Worm (Caenorhabditis elegans) whole organism, L3 larva: ENCODE results near the gene cpt-1.

ENCODE experiments used
- R02D3.7 ChIP-seq: fragments of 150-350 bp; optimal IDR thresholded peaks from 2 replicates; lab custom pipeline; 2014; ENCODE audit warnings: missing biosample characterization, missing genetic modification characterization
- ZK546.5 ChIP-seq: sonication (generic microtip); optimal IDR thresholded peaks from 2 replicates; lab custom pipeline; 2017; ENCODE audit warnings: missing biosample characterization, missing genetic modification characterization
- ceh-28 ChIP-seq: fragments of 150-350 bp; optimal IDR thresholded peaks from 2 replicates; lab custom pipeline; 2014; ENCODE audit warnings: missing biosample characterization, missing genetic modification reagents, missing genetic modification characterization
- ceh-82 ChIP-seq: fragments of 150-350 bp; optimal IDR thresholded peaks from 2 replicates; lab custom pipeline; 2014; ENCODE audit warnings: missing biosample characterization, missing genetic modification characterization
- ceh-9 ChIP-seq: sonication (generic microtip); optimal IDR thresholded peaks from 2 replicates; lab custom pipeline; 2018; ENCODE audit warnings: missing biosample characterization, missing genetic modification characterization
- egl-27 ChIP-seq: sonication (generic microtip); optimal IDR thresholded peaks from 4 replicates; lab custom pipeline; 2017; ENCODE audit warnings: missing biosample characterization, missing genetic modification reagents, missing genetic modification characterization
- elt-3 ChIP-seq, 3 experiments: fragments of 150-350 bp in 1 of 3; sonication (generic microtip) in 2 of 3; optimal IDR thresholded peaks; 2 replicates in 2 of 3; 4 replicates in 1 of 3; lab custom pipeline; 2014 to 2017; ENCODE audit warnings: missing biosample characterization in 3 of 3, missing genetic modification characterization in 3 of 3
- fkh-10 ChIP-seq: sonication (generic microtip); optimal IDR thresholded peaks from 2 replicates; lab custom pipeline; 2017; ENCODE audit warnings: missing biosample characterization, missing genetic modification reagents, missing genetic modification characterization
- nhr-23 ChIP-seq: fragments of 150-350 bp; optimal IDR thresholded peaks from 2 replicates; lab custom pipeline; 2014; ENCODE audit warnings: missing biosample characterization, missing genetic modification reagents, missing genetic modification characterization
- pqm-1 ChIP-seq: fragments of 150-350 bp; optimal IDR thresholded peaks from 2 replicates; lab custom pipeline; 2017; ENCODE audit warnings: missing biosample characterization, missing genetic modification characterization, inconsistent platforms
- skn-1 ChIP-seq: fragments of 150-350 bp; optimal IDR thresholded peaks from 2 replicates; lab custom pipeline; 2014; ENCODE audit warnings: missing biosample characterization, missing genetic modification characterization
- unc-62 ChIP-seq: fragments of 150-350 bp; sonication (generic microtip); optimal IDR thresholded peaks from 4 replicates; lab custom pipeline; 2014; ENCODE audit warnings: missing biosample characterization, missing genetic modification reagents, missing genetic modification characterization
- zag-1 ChIP-seq: fragments of 150-350 bp; optimal IDR thresholded peaks from 2 replicates; lab custom pipeline; 2014; ENCODE audit warnings: missing biosample characterization, missing genetic modification characterization
- ztf-4 ChIP-seq: fragments of 150-350 bp; optimal IDR thresholded peaks from 2 replicates; lab custom pipeline; 2014; ENCODE audit warnings: missing biosample characterization, missing genetic modification characterization

DNA sequence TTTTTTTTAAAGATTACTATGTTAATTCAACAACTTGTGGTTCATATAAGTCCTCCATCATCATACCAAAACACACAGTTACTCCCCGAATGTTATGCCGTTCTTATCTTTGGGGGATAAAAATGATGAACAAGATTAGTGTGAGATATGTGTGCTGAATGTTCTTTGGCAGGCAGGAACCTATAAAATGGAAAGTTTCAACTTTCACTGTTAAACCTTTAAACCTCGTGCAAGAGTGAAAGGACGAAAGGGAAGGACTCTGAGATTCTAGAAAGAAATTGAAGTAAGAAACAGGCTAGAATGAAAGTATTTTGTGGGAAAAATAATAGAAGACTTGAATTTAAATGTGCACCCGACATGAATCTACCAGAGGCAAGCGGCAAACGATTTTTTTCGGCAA is 23.7 kb upstream of the cpt-1 start:
- TF ChIP-seq egl-27 (no peak), elt-3 (tag; optimal IDR thresholded peaks at IDR 0.05; lab: Kevin White, UChicago) (no peak), pqm-1 (tag; lab: Kevin White, UChicago) (no peak), ztf-4 (tag; lab: Kevin White, UChicago) (no peak), nhr-23 (tag; lab: Kevin White, UChicago) (no peak), ceh-82 (no peak), ZK546.5 (tag; lab: Kevin White, UChicago) (no peak), R02D3.7 (tag; lab: Kevin White, UChicago) (no peak), skn-1 (tag; lab: Kevin White, UChicago) (no peak), fkh-10 (GFP tag; lab: Kevin White, UChicago) (no peak), zag-1 (tag; lab: Kevin White, UChicago) (no peak), ceh-28 (tag; lab: Kevin White, UChicago) (no peak), unc-62 (no peak), ceh-9 (no peak)
